Worm (Caenorhabditis elegans) whole organism, late embryonic: ENCODE results near the gene mam-6.

ENCODE experiments used
- C38D4.7 ChIP-seq: fragments of 200-800 bp; sonication (Bioruptor generic); optimal IDR thresholded peaks from 2 replicates; lab custom pipeline; 2018; ENCODE audit warnings: mild to moderate bottlenecking, missing genetic modification characterization, moderate library complexity, missing compliant biosample characterization
- K09A11.1 ChIP-seq: sonication (generic microtip); optimal IDR thresholded peaks from 2 replicates; lab custom pipeline; 2017; ENCODE audit warnings: antibody characterized with exemption, mild to moderate bottlenecking, missing genetic modification characterization, missing compliant biosample characterization; ENCODE audit not compliant: insufficient read depth
- T23F11.4 ChIP-seq: fragments of 200-800 bp; sonication (Bioruptor generic); optimal IDR thresholded peaks from 2 replicates; lab custom pipeline; 2018; ENCODE audit warnings: mild to moderate bottlenecking, missing genetic modification characterization, missing compliant biosample characterization
- Y22D7AL.16 ChIP-seq: sonication (generic microtip); optimal IDR thresholded peaks from 2 replicates; lab custom pipeline; 2016; ENCODE audit warnings: missing genetic modification characterization, missing compliant biosample characterization
- ahr-1 ChIP-seq: sonication (generic microtip); optimal IDR thresholded peaks from 2 replicates; lab custom pipeline; 2016; ENCODE audit warnings: missing genetic modification characterization, missing compliant biosample characterization
- ama-1 ChIP-seq: fragments of 150-350 bp; optimal IDR thresholded peaks from 2 replicates; lab custom pipeline; 2014
- ceh-14 ChIP-seq: sonication (generic microtip); optimal IDR thresholded peaks from 2 replicates; lab custom pipeline; 2016; ENCODE audit warnings: missing genotype, missing genetic modification characterization, missing compliant biosample characterization
- ceh-18 ChIP-seq: sonication (generic microtip); optimal IDR thresholded peaks from 2 replicates; lab custom pipeline; 2016; ENCODE audit warnings: missing genetic modification characterization, missing compliant biosample characterization
- ceh-24 ChIP-seq: sonication (generic microtip); optimal IDR thresholded peaks from 2 replicates; lab custom pipeline; 2016; ENCODE audit warnings: mild to moderate bottlenecking, missing genetic modification characterization, missing compliant biosample characterization
- ceh-45 ChIP-seq: fragments of 200-800 bp; sonication (Bioruptor generic); IDR thresholded peaks from 2 replicates; pipeline ENCODE4 v1.3.6; 2022; ENCODE audit warnings: missing genetic modification reagents, missing genetic modification characterization, missing compliant biosample characterization
- che-1 ChIP-seq: sonication (generic microtip); optimal IDR thresholded peaks from 2 replicates; lab custom pipeline; 2016; ENCODE audit warnings: mild to moderate bottlenecking, missing genetic modification characterization, missing compliant biosample characterization
- dmd-4 ChIP-seq: sonication (generic microtip); optimal IDR thresholded peaks from 2 replicates; lab custom pipeline; 2016; ENCODE audit warnings: borderline replicate concordance, missing genetic modification characterization, missing compliant biosample characterization
- elt-4 ChIP-seq: sonication (generic microtip); optimal IDR thresholded peaks from 2 replicates; lab custom pipeline; 2016; ENCODE audit warnings: missing genetic modification characterization, missing compliant biosample characterization
- ets-4 ChIP-seq: sonication (generic microtip); optimal IDR thresholded peaks from 2 replicates; lab custom pipeline; 2016; ENCODE audit warnings: missing genetic modification characterization, missing compliant biosample characterization
- hlh-15 ChIP-seq: sonication (generic microtip); optimal IDR thresholded peaks from 2 replicates; lab custom pipeline; 2016; ENCODE audit warnings: missing genetic modification characterization, missing compliant biosample characterization
- hlh-30 ChIP-seq: sonication (generic microtip); optimal IDR thresholded peaks from 2 replicates; lab custom pipeline; 2017; ENCODE audit warnings: antibody characterized with exemption, missing genetic modification characterization, missing compliant biosample characterization; ENCODE audit not compliant: insufficient read depth
- hlh-8 ChIP-seq: sonication (generic microtip); optimal IDR thresholded peaks from 2 replicates; lab custom pipeline; 2016; ENCODE audit warnings: missing genotype, missing genetic modification characterization, missing compliant biosample characterization
- lin-11 ChIP-seq: fragments of 200-800 bp; sonication (Bioruptor generic); optimal IDR thresholded peaks from 2 replicates; lab custom pipeline; 2018; ENCODE audit warnings: mild to moderate bottlenecking, missing genetic modification characterization, missing compliant biosample characterization
- nfya-1 ChIP-seq: sonication (generic microtip); optimal IDR thresholded peaks from 2 replicates; lab custom pipeline; 2017; ENCODE audit warnings: missing genetic modification characterization, mild to moderate bottlenecking, missing compliant biosample characterization, antibody characterized with exemption, moderate library complexity
- nhr-11 ChIP-seq: fragments of 150-350 bp; optimal IDR thresholded peaks from 2 replicates; lab custom pipeline; 2014; ENCODE audit warnings: missing biosample characterization, missing genetic modification characterization
- odd-2 ChIP-seq: sonication (generic microtip); optimal IDR thresholded peaks from 2 replicates; lab custom pipeline; 2017; ENCODE audit warnings: antibody characterized with exemption, mild to moderate bottlenecking, missing genetic modification characterization, missing compliant biosample characterization
- pha-2 ChIP-seq: sonication (generic microtip); optimal IDR thresholded peaks from 2 replicates; lab custom pipeline; 2017; ENCODE audit warnings: mild to moderate bottlenecking, missing genetic modification characterization, missing compliant biosample characterization
- pha-4 ChIP-seq: fragments of 150-350 bp; optimal IDR thresholded peaks from 2 replicates; lab custom pipeline; 2018; ENCODE audit warnings: missing biosample characterization, missing genetic modification reagents, missing genetic modification characterization
- pqm-1 ChIP-seq: sonication (generic microtip); optimal IDR thresholded peaks from 2 replicates; lab custom pipeline; 2016; ENCODE audit warnings: missing genetic modification characterization, missing compliant biosample characterization
- pros-1 ChIP-seq: fragments of 150-350 bp; optimal IDR thresholded peaks from 2 replicates; lab custom pipeline; 2014; ENCODE audit warnings: missing biosample characterization, missing genetic modification reagents, missing genetic modification characterization
- ref-2 ChIP-seq: sonication (generic microtip); optimal IDR thresholded peaks from 2 replicates; lab custom pipeline; 2016; ENCODE audit warnings: missing genetic modification characterization, missing compliant biosample characterization
- rnt-1 ChIP-seq: sonication (generic microtip); optimal IDR thresholded peaks from 2 replicates; lab custom pipeline; 2016; ENCODE audit warnings: missing genetic modification characterization, missing compliant biosample characterization
- syd-9 ChIP-seq: sonication (generic microtip); optimal IDR thresholded peaks from 2 replicates; lab custom pipeline; 2016; ENCODE audit warnings: mild to moderate bottlenecking, missing genetic modification characterization, moderate library complexity, missing compliant biosample characterization
- tbx-2 ChIP-seq: sonication (generic microtip); optimal IDR thresholded peaks from 2 replicates; lab custom pipeline; 2016; ENCODE audit warnings: missing genetic modification characterization, missing compliant biosample characterization
- unc-3 ChIP-seq, 2 experiments: fragments of 200-800 bp in 1 of 2; sonication (Bioruptor generic) in 1 of 2; sonication (generic microtip) in 1 of 2; conservative IDR thresholded peaks in 1 of 2; optimal IDR thresholded peaks in 1 of 2; 2 replicates each; pipeline versions ENCODE4 v1.3.6 to Lab custom; 2016 to 2022; ENCODE audit warnings: missing compliant biosample characterization in 2 of 2, missing genetic modification characterization in 2 of 2, missing genetic modification reagents in 1 of 2
- unc-42 ChIP-seq: sonication (generic microtip); optimal IDR thresholded peaks from 2 replicates; lab custom pipeline; 2016; ENCODE audit warnings: missing genotype, missing genetic modification characterization, missing compliant biosample characterization
- ztf-16 ChIP-seq: sonication (generic microtip); optimal IDR thresholded peaks from 2 replicates; lab custom pipeline; 2017; ENCODE audit warnings: missing genetic modification characterization, missing compliant biosample characterization

mam-6 gene

DNA sequence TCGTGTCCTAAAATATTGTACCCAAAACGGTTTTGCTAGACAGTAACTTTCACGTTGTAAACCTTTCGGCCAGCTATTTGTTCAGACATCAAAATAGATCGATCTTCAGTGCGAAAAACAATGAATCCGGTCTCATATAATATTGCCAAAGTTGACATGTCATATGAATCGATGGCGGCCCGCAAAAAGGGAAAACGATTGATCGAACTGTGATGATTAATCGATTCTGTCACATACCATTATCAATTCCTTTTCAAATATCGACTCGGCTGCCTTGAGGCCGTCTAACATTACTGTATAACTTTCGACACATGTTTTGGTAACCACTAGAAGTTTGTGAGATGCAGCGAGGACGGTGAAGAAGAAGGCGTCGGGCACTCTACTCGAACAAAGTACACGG is 3.7 kb upstream of the mam-6 start:
- TF ChIP-seq syd-9 (tag; lab: Kevin White, UChicago) (no peak), pqm-1 (no peak)

DNA sequence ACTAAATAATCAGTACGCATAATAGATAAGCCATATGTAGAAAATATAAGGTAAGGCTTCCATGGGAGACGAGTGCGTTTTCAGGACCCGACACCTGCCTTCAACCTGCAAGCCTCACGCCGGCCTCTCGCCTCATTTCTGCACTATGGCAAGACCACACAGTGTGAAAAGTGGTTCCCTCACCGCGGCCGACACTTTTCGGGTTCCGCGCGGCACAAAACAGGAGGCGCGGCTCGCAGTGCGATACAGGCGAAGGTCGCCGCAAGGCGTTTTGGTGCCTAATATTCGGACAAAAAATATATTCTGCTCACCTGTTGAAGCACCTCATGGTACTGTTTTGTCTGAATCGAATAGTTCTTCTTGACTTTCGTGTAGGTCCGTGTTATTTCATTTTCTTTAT is 995 bp upstream of the mam-6 start:
- TF ChIP-seq ceh-14 (tag; lab: Kevin White, UChicago): no peak
- TF ChIP-seq tbx-2: no peak
- TF ChIP-seq hlh-30 (tag; lab: Kevin White, UChicago): no peak
- TF ChIP-seq Y22D7AL.16 (tag; lab: Kevin White, UChicago): no peak
- TF ChIP-seq pha-2 (tag; lab: Kevin White, UChicago): no peak

DNA sequence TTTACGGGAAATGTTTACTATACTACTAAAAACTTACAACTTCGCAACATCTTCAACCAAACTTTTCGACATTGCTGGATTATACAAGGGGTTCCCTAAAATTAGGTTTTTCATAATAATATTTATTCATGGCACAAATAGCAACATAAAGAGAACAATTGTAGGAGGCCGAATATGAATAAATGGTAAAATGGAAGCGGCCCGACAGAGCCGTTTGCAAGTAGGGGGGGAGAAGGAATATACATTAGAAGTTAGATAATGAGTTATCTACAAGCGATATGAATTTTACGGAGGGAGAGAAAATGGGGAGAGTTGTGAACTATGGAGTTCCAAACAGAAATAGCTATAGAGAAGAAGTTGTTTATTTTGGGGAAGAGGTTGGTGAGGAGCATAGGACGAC is 8.8 kb downstream of the mam-6 start, which contains the start of gene fbxa-96:
TSS of gene fbxa-96 (minus strand) at position 101 of the 400 bp plus-strand sequence.
- TF ChIP-seq ahr-1 (tag; lab: Kevin White, UChicago) (no peak), C38D4.7 (no peak), unc-3 (GFP tag; conservative IDR thresholded peaks at IDR 0.05; lab: Robert Waterston, UW) (no peak), unc-3 (tag; optimal IDR thresholded peaks at IDR 0.05; lab: Kevin White, UChicago) (no peak), pha-4 (tag; lab: Kevin White, UChicago) (no peak)

- TF ChIP-seq lin-11: no peak
- TF ChIP-seq ets-4 (tag; lab: Kevin White, UChicago): no peak
- TF ChIP-seq dmd-4: no peak
- TF ChIP-seq ama-1: no peak
- TF ChIP-seq ztf-16: no peak
- TF ChIP-seq hlh-30 (tag; lab: Kevin White, UChicago): no peak
- TF ChIP-seq ahr-1 (tag; lab: Kevin White, UChicago): no peak
- no peak for TF ChIP-seq C38D4.7
- TF ChIP-seq odd-2 (tag; lab: Kevin White, UChicago): no peak
- TF ChIP-seq tbx-2: no peak
- TF ChIP-seq ceh-24 (tag; lab: Kevin White, UChicago): no peak
- no peak for TF ChIP-seq nfya-1 (tag; lab: Kevin White, UChicago)
- no peak for TF ChIP-seq elt-4 (tag; lab: Kevin White, UChicago)
- no peak for TF ChIP-seq T23F11.4 (GFP tag; lab: Kevin White, UChicago)
- no peak for TF ChIP-seq ref-2 (tag; lab: Kevin White, UChicago)
Observed at ce11 chrX:15057900-15058299, 11.2 kb downstream of the mam-6 start.

ce11 chrX:15056737-15057136 is 12.4 kb downstream of the mam-6 start, which contains the start of gene H03G16.5:
Gene H03G16.5 (minus strand): TSS chrX:15056837.
- TF ChIP-seq pros-1 (tag; lab: Kevin White, UChicago): no peak
- TF ChIP-seq hlh-15 (tag; lab: Kevin White, UChicago): no peak
- TF ChIP-seq T23F11.4 (GFP tag; lab: Kevin White, UChicago): no peak
- TF ChIP-seq hlh-8 (tag; lab: Kevin White, UChicago): no peak
- TF ChIP-seq nhr-11 (tag; lab: Kevin White, UChicago): no peak
- no peak for TF ChIP-seq nfya-1 (tag; lab: Kevin White, UChicago)
- TF ChIP-seq lin-11: no peak
- no peak for TF ChIP-seq unc-3 (GFP tag; conservative IDR thresholded peaks at IDR 0.05; lab: Robert Waterston, UW)
- TF ChIP-seq unc-3 (tag; optimal IDR thresholded peaks at IDR 0.05; lab: Kevin White, UChicago): no peak
- no peak for TF ChIP-seq ceh-45 (GFP tag; lab: Robert Waterston, UW)
- no peak for TF ChIP-seq rnt-1
- TF ChIP-seq unc-42 (tag; lab: Kevin White, UChicago): no peak

DNA sequence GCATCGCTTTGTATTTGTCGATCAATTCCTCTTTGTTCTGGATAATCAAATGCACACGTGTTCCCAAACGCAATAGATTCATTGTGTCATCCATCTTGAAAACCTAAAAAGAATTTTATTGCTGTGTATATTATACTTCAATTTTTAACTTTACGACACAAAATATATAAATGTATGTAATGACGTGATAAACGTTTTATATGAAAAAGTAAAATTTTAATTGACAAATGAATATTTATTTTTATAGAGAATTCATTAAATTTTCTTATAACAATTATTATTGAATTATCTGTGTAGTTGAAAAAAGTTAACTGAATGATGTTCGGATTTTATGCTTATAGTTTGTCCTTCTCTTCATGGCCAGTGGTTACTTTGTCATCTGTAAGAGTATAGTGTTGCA is 13.2 kb downstream of the mam-6 start, which contains the start of gene H03G16.7:
TSS of gene H03G16.7 (minus strand) at position 101 of the 400 bp plus-strand sequence.
- no peak for TF ChIP-seq K09A11.1
- no peak for TF ChIP-seq ceh-18 (tag; lab: Kevin White, UChicago)
- TF ChIP-seq che-1 (tag; lab: Kevin White, UChicago): no peak
- no peak for TF ChIP-seq unc-42 (tag; lab: Kevin White, UChicago)
- no peak for TF ChIP-seq nfya-1 (tag; lab: Kevin White, UChicago)
